Worm (Caenorhabditis elegans) whole organism, mixed stage, embryonic: ENCODE measurements around the gene H01M10.2.

ENCODE experiments used
- bed-3 ChIP-seq: fragments of 200-800 bp; sonication (Bioruptor generic); optimal IDR thresholded peaks from 3 replicates; lab custom pipeline; 2018; ENCODE audit warnings: mild to moderate bottlenecking, missing genetic modification characterization, moderate library complexity, missing compliant biosample characterization
- blmp-1 ChIP-seq: fragments of 150-350 bp; optimal IDR thresholded peaks from 2 replicates; lab custom pipeline; 2014; ENCODE audit warnings: missing biosample characterization, missing genetic modification characterization
- ceh-39 ChIP-seq: fragments of 150-350 bp; optimal IDR thresholded peaks from 2 replicates; lab custom pipeline; 2014; ENCODE audit warnings: missing biosample characterization, missing genetic modification characterization
- ces-1 ChIP-seq: fragments of 150-350 bp; optimal IDR thresholded peaks from 2 replicates; lab custom pipeline; 2014; ENCODE audit warnings: missing biosample characterization, missing genetic modification reagents, missing genetic modification characterization
- lin-13 ChIP-seq: fragments of 150-350 bp; optimal IDR thresholded peaks from 2 replicates; lab custom pipeline; 2014; ENCODE audit warnings: missing biosample characterization, missing genetic modification characterization
- nhr-2 ChIP-seq: fragments of 150-350 bp; optimal IDR thresholded peaks from 2 replicates; lab custom pipeline; 2014; ENCODE audit warnings: missing biosample characterization, missing genetic modification characterization
- nhr-237 ChIP-seq: fragments of 150-350 bp; optimal IDR thresholded peaks from 2 replicates; lab custom pipeline; 2014; ENCODE audit warnings: missing biosample characterization, missing genetic modification characterization
- nhr-28 ChIP-seq: fragments of 150-350 bp; optimal IDR thresholded peaks from 2 replicates; lab custom pipeline; 2014; ENCODE audit warnings: missing biosample characterization, missing genetic modification characterization
- nhr-76 ChIP-seq: sonication (generic microtip); optimal IDR thresholded peaks from 2 replicates; lab custom pipeline; 2017; ENCODE audit warnings: missing biosample characterization, missing genetic modification characterization
- snpc-4 ChIP-seq: fragments of 150-350 bp; optimal IDR thresholded peaks from 2 replicates; lab custom pipeline; 2014; ENCODE audit warnings: missing biosample characterization, missing genetic modification characterization
- zip-8 ChIP-seq: fragments of 150-350 bp; optimal IDR thresholded peaks from 2 replicates; lab custom pipeline; 2014; ENCODE audit warnings: missing biosample characterization, missing genetic modification characterization
- ztf-11 ChIP-seq: fragments of 150-350 bp; optimal IDR thresholded peaks from 2 replicates; lab custom pipeline; 2014; ENCODE audit warnings: missing biosample characterization, missing genetic modification characterization

ce11 chrX:2552210-2552674 lies 33.3 kb downstream of the H01M10.2 start, which contains the start of gene aat-3:
- TF ChIP-seq zip-8 (no peak), nhr-76 (tag; lab: Kevin White, UChicago) (no peak), nhr-28 (no peak), ces-1 (GFP tag; lab: Kevin White, UChicago) (no peak), ztf-11 (tag; lab: Kevin White, UChicago) (no peak), snpc-4 (tag; lab: Kevin White, UChicago) (no peak), ceh-39 (tag; lab: Kevin White, UChicago) (no peak), blmp-1 (tag; lab: Kevin White, UChicago) (no peak), nhr-2 (peak; percentile 88), bed-3 (GFP tag; lab: Kevin White, UChicago) (no peak), nhr-237 (tag; lab: Kevin White, UChicago) (no peak), lin-13 (tag; lab: Kevin White, UChicago) (no peak)
